Worm (Caenorhabditis elegans) whole organism, L3 larva: ENCODE measurements around the gene B0454.26.

Experiments
- ama-1 ChIP-seq: fragments of 150-350 bp; optimal IDR thresholded peaks from 2 replicates; lab custom pipeline; 2018
- nhr-11 ChIP-seq: fragments of 150-350 bp; optimal IDR thresholded peaks from 2 replicates; lab custom pipeline; 2014; ENCODE audit warnings: missing biosample characterization, missing genetic modification characterization
- nhr-43 ChIP-seq: sonication (generic microtip); optimal IDR thresholded peaks from 2 replicates; lab custom pipeline; 2016; ENCODE audit warnings: mild to moderate bottlenecking, missing genetic modification characterization, missing compliant biosample characterization; ENCODE audit not compliant: poor library complexity, severe bottlenecking
- nhr-77 ChIP-seq: fragments of 150-350 bp; optimal IDR thresholded peaks from 2 replicates; lab custom pipeline; 2014; ENCODE audit warnings: missing biosample characterization, missing genetic modification characterization
- pqm-1 ChIP-seq: fragments of 150-350 bp; optimal IDR thresholded peaks from 2 replicates; lab custom pipeline; 2017; ENCODE audit warnings: missing biosample characterization, missing genetic modification characterization, inconsistent platforms
- snpc-4 ChIP-seq: fragments of 150-350 bp; optimal IDR thresholded peaks from 2 replicates; lab custom pipeline; 2014; ENCODE audit warnings: missing biosample characterization, missing genetic modification characterization
- tbx-2 ChIP-seq: sonication (generic microtip); optimal IDR thresholded peaks from 2 replicates; lab custom pipeline; 2016; ENCODE audit warnings: mild to moderate bottlenecking, missing genetic modification characterization, missing compliant biosample characterization
- unc-39 ChIP-seq: sonication (generic microtip); optimal IDR thresholded peaks from 4 replicates; lab custom pipeline; 2017; ENCODE audit warnings: missing biosample characterization, missing genetic modification characterization
- zag-1 ChIP-seq: fragments of 150-350 bp; optimal IDR thresholded peaks from 2 replicates; lab custom pipeline; 2014; ENCODE audit warnings: missing biosample characterization, missing genetic modification characterization
- ztf-11 ChIP-seq: fragments of 150-350 bp; optimal IDR thresholded peaks from 2 replicates; lab custom pipeline; 2014; ENCODE audit warnings: missing biosample characterization, missing genetic modification characterization

DNA sequence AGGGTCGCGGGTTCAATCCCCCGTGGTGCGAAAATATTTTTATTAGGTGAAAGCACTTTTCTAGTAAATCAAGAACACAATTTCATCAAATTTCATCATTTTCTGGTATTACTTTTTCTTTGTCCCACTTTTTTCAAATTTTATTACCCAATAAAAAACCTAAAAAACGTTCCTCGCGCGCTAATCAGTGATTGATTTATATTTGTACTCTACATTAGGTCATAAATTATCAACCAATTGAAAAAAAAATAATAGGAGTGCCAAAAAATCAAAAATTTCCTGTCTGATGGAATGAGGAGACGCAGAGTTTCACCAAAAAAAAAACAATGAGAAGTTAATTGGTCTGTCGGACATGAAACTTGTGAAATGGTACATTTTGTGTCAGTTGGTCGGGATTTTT is 13.7 kb downstream of the B0454.26 start:
- TF ChIP-seq nhr-11 (tag; lab: Kevin White, UChicago) (no peak), pqm-1 (no peak), tbx-2 (tag; lab: Kevin White, UChicago) (no peak), ama-1 (lab: Kevin White, UChicago) (no peak), snpc-4 (tag; lab: Kevin White, UChicago) (no peak), nhr-43 (tag; lab: Kevin White, UChicago) (no peak), ztf-11 (no peak), nhr-77 (tag; lab: Kevin White, UChicago) (no peak), zag-1 (no peak), unc-39 (tag; lab: Kevin White, UChicago) (no peak)
